Fruit fly (Drosophila melanogaster) whole organism, prepupa: ENCODE data around the gene VGlut.

Source experiments
- CG11294 ChIP-seq: fragments of 200-800 bp; sonication (Bioruptor generic); IDR thresholded peaks from 2 replicates; pipeline ENCODE4 v1.3.6; 2022; ENCODE audit warnings: missing biosample characterization, missing genetic modification characterization
- CG15336 ChIP-seq: fragments of 200-800 bp; sonication (Bioruptor generic); IDR thresholded peaks from 2 replicates; pipeline ENCODE4 v1.3.6; 2022; ENCODE audit warnings: missing biosample characterization, missing genetic modification characterization
- CG4318 ChIP-seq: fragments of 200-800 bp; sonication (Bioruptor generic); optimal IDR thresholded peaks from 3 replicates; lab custom pipeline; 2017; ENCODE audit warnings: missing biosample characterization, mild to moderate bottlenecking, missing genetic modification characterization
- CG6808 ChIP-seq: fragments of 200-800 bp; sonication (Bioruptor generic); optimal IDR thresholded peaks from 3 replicates; lab custom pipeline; 2017; ENCODE audit warnings: missing biosample characterization, missing genetic modification characterization, mild to moderate bottlenecking, moderate library complexity, missing genetic modification reagents
- CG6854 ChIP-seq: fragments of 200-800 bp; sonication (Bioruptor generic); optimal IDR thresholded peaks from 2 replicates; lab custom pipeline; 2017; ENCODE audit warnings: missing biosample characterization, mild to moderate bottlenecking, missing genetic modification characterization
- Eip78C ChIP-seq: fragments of 200-800 bp; sonication (Bioruptor generic); peaks from one replicate; lab custom pipeline; 2016; ENCODE audit warnings: missing biosample characterization, missing genetic modification characterization
- Hr39 ChIP-seq: fragments of 200-800 bp; sonication (Bioruptor generic); optimal IDR thresholded peaks from 2 replicates; lab custom pipeline; 2016; ENCODE audit warnings: missing biosample characterization, missing genetic modification characterization
- OdsH ChIP-seq: fragments of 200-800 bp; sonication (Bioruptor generic); optimal IDR thresholded peaks from 3 replicates; lab custom pipeline; 2016; ENCODE audit warnings: missing biosample characterization, missing genetic modification characterization
- Sox102F ChIP-seq: fragments of 200-800 bp; sonication (Bioruptor generic); optimal IDR thresholded peaks from 2 replicates; lab custom pipeline; 2016; ENCODE audit warnings: missing biosample characterization, mild to moderate bottlenecking, missing genetic modification characterization
- Sox14 ChIP-seq: fragments of 200-800 bp; sonication (Bioruptor generic); optimal IDR thresholded peaks from 3 replicates; lab custom pipeline; 2016; ENCODE audit warnings: missing biosample characterization, missing genetic modification characterization
- achi ChIP-seq: fragments of 200-800 bp; sonication (Bioruptor generic); optimal IDR thresholded peaks from 3 replicates; lab custom pipeline; 2016; ENCODE audit warnings: missing biosample characterization, missing genetic modification characterization
- cyc ChIP-seq: fragments of 200-800 bp; sonication (Bioruptor generic); optimal IDR thresholded peaks from 3 replicates; lab custom pipeline; 2016; ENCODE audit warnings: missing biosample characterization, missing genetic modification characterization
- fd59A ChIP-seq: fragments of 200-800 bp; sonication (Bioruptor generic); optimal IDR thresholded peaks from 2 replicates; lab custom pipeline; 2017; ENCODE audit warnings: missing biosample characterization, mild to moderate bottlenecking, missing genetic modification characterization, missing genetic modification reagents

- TF ChIP-seq OdsH (no peak), CG6854 (no peak), CG4318 (GFP tag; lab: Kevin White, UChicago) (no peak), CG6808 (GFP tag; lab: Kevin White, UChicago) (no peak), fd59A (GFP tag; lab: Kevin White, UChicago) (no peak), Sox14 (GFP tag; lab: Kevin White, UChicago) (no peak), Sox102F (GFP tag; lab: Kevin White, UChicago) (no peak), achi (GFP tag; lab: Kevin White, UChicago) (no peak), CG15336 (GFP tag; lab: Robert Waterston, UW) (no peak), Hr39 (no peak), CG11294 (no peak), Eip78C (no peak), cyc (no peak)
Measured at dm6 chr2L:2428209-2428488, 28.1 kb downstream of the VGlut start, which contains the start of gene dpp.
